Fruit fly (Drosophila melanogaster) whole organism, embryonic: ENCODE data around the gene CG15740.

ENCODE experiments used
- Aef1 ChIP-seq: fragments of 200-800 bp; sonication (Bioruptor generic); IDR thresholded peaks from 3 replicates; pipeline ENCODE4 v1.3.6; 2022; ENCODE audit warnings: missing biosample characterization, missing genetic modification characterization
- Bgb ChIP-seq: fragments of 200-800 bp; sonication (Bioruptor generic); IDR thresholded peaks from 2 replicates; pipeline ENCODE4 v1.3.6; 2022; ENCODE audit warnings: missing biosample characterization, missing genetic modification characterization; ENCODE audit not compliant: partially characterized antibody
- CG10274 ChIP-seq: fragments of 200-800 bp; sonication (Bioruptor generic); optimal IDR thresholded peaks from 3 replicates; lab custom pipeline; 2017; ENCODE audit warnings: missing biosample characterization, mild to moderate bottlenecking, missing genetic modification characterization
- CG11085 ChIP-seq: fragments of 200-800 bp; sonication (Bioruptor generic); IDR thresholded peaks from 2 replicates; pipeline ENCODE4 v1.3.6; 2022; ENCODE audit warnings: missing biosample characterization, missing genetic modification characterization
- CG11247 ChIP-seq: fragments of 200-800 bp; sonication (Bioruptor generic); IDR thresholded peaks from 2 replicates; pipeline ENCODE4 v1.3.6; 2022; ENCODE audit warnings: missing biosample characterization, missing genetic modification characterization
- CG12155 ChIP-seq: fragments of 200-800 bp; sonication (Bioruptor generic); optimal IDR thresholded peaks from 3 replicates; lab custom pipeline; 2016; ENCODE audit warnings: missing biosample characterization, missing genetic modification characterization
- CG13287 ChIP-seq: fragments of 200-800 bp; sonication (Bioruptor generic); IDR thresholded peaks from 2 replicates; pipeline ENCODE4 v1.3.6; 2022; ENCODE audit warnings: missing biosample characterization, missing genetic modification characterization; ENCODE audit not compliant: partially characterized antibody
- CG14860 ChIP-seq: fragments of 200-800 bp; sonication (Bioruptor generic); IDR thresholded peaks from 3 replicates; pipeline ENCODE4 v1.3.6; 2022; ENCODE audit warnings: missing biosample characterization, missing genetic modification characterization; ENCODE audit not compliant: partially characterized antibody
- CG1647 ChIP-seq: fragments of 200-800 bp; sonication (Bioruptor generic); optimal IDR thresholded peaks from 3 replicates; lab custom pipeline; 2016; ENCODE audit warnings: missing biosample characterization, missing genetic modification characterization
- CG17568 ChIP-seq: fragments of 200-800 bp; sonication (Bioruptor generic); optimal IDR thresholded peaks from 2 replicates; lab custom pipeline; 2018; ENCODE audit warnings: missing biosample characterization, mild to moderate bottlenecking, missing genetic modification characterization, moderate library complexity
- CG1792 ChIP-seq: fragments of 200-800 bp; sonication (Bioruptor generic); optimal IDR thresholded peaks from 2 replicates; lab custom pipeline; 2016; ENCODE audit warnings: missing biosample characterization, missing genetic modification characterization
- CG2116 ChIP-seq: fragments of 200-800 bp; sonication (Bioruptor generic); optimal IDR thresholded peaks from 3 replicates; lab custom pipeline; 2018; ENCODE audit warnings: missing biosample characterization, mild to moderate bottlenecking, missing genetic modification characterization
- CG2678 ChIP-seq: fragments of 200-800 bp; sonication (Bioruptor generic); optimal IDR thresholded peaks from 3 replicates; lab custom pipeline; 2019; ENCODE audit warnings: missing biosample characterization, mild to moderate bottlenecking, missing genetic modification characterization, moderate library complexity
- CG31365 ChIP-seq: fragments of 200-800 bp; sonication (Bioruptor generic); optimal IDR thresholded peaks from 2 replicates; lab custom pipeline; 2018; ENCODE audit warnings: missing biosample characterization, mild to moderate bottlenecking, missing genetic modification characterization
- CG32767 ChIP-seq: fragments of 200-800 bp; sonication (Bioruptor generic); IDR thresholded peaks from 2 replicates; pipeline ENCODE4 v1.3.6; 2022; ENCODE audit warnings: missing biosample characterization, missing genetic modification characterization
- CG34376 ChIP-seq: fragments of 200-800 bp; sonication (Bioruptor generic); optimal IDR thresholded peaks from 2 replicates; lab custom pipeline; 2018; ENCODE audit warnings: missing biosample characterization, mild to moderate bottlenecking, missing genetic modification characterization
- CG3847 ChIP-seq: fragments of 200-800 bp; sonication (Bioruptor generic); IDR thresholded peaks from 2 replicates; pipeline ENCODE4 v1.3.6; 2022; ENCODE audit warnings: missing biosample characterization, missing genetic modification characterization
- CG9727 ChIP-seq: fragments of 200-800 bp; sonication (Bioruptor generic); optimal IDR thresholded peaks from 3 replicates; lab custom pipeline; 2017; ENCODE audit warnings: missing biosample characterization, mild to moderate bottlenecking, missing genetic modification characterization
- D19A ChIP-seq: fragments of 200-800 bp; optimal IDR thresholded peaks from 3 replicates; lab custom pipeline; 2019; ENCODE audit warnings: missing biosample characterization, mild to moderate bottlenecking, missing genetic modification characterization, moderate library complexity
- Dfd ChIP-seq, 2 experiments: fragments of >200 bp; optimal IDR thresholded peaks; 2 replicates each; lab custom pipeline; 2017; ENCODE audit warnings: missing biosample characterization in 2 of 2, missing genetic modification characterization in 2 of 2
- Dip2 ChIP-seq: fragments of 200-800 bp; sonication (Bioruptor generic); IDR thresholded peaks from 2 replicates; pipeline ENCODE4 v1.3.6; 2022; ENCODE audit warnings: missing biosample characterization, missing genetic modification characterization
- Doc3 ChIP-seq: fragments of 200-800 bp; sonication (Bioruptor generic); IDR thresholded peaks from 3 replicates; pipeline ENCODE4 v1.3.6; 2022; ENCODE audit warnings: missing biosample characterization, missing genetic modification characterization; ENCODE audit not compliant: partially characterized antibody
- Drgx ChIP-seq: fragments of 200-800 bp; sonication (Bioruptor generic); IDR thresholded peaks from 2 replicates; pipeline ENCODE4 v1.3.6; 2022; ENCODE audit warnings: missing biosample characterization, missing genetic modification characterization
- Ets65A ChIP-seq: fragments of 200-800 bp; sonication (Bioruptor generic); peaks from one replicate; lab custom pipeline; 2016; ENCODE audit warnings: missing biosample characterization, missing genetic modification characterization
- Lim3 ChIP-seq: fragments of 200-800 bp; sonication (Bioruptor generic); IDR thresholded peaks from 2 replicates; pipeline ENCODE4 v1.3.6; 2022; ENCODE audit warnings: missing biosample characterization, missing genetic modification characterization
- MBD-R2 ChIP-seq: fragments of 200-800 bp; sonication (Bioruptor generic); IDR thresholded peaks from 2 replicates; pipeline ENCODE4 v1.3.6; 2022; ENCODE audit warnings: missing biosample characterization, missing genetic modification characterization
- Med ChIP-seq: fragments of 200-800 bp; sonication (Bioruptor generic); peaks from one replicate; lab custom pipeline; 2016; ENCODE audit warnings: missing biosample characterization, missing genetic modification characterization, mild to moderate bottlenecking, inconsistent platforms, moderate library complexity
- Opbp ChIP-seq: fragments of 200-800 bp; sonication (Bioruptor generic); IDR thresholded peaks from 3 replicates; pipeline ENCODE4 v1.3.6; 2022; ENCODE audit warnings: missing biosample characterization, missing genetic modification characterization; ENCODE audit not compliant: partially characterized antibody
- Sin3A ChIP-seq: fragments of >200 bp; optimal IDR thresholded peaks from 2 replicates; lab custom pipeline; 2018
- Tbp ChIP-seq: fragments of >200 bp; optimal IDR thresholded peaks from 2 replicates; lab custom pipeline; 2018; ENCODE audit warnings: missing biosample characterization, missing genetic modification characterization
- Xbp1 ChIP-seq: fragments of 200-800 bp; sonication (Bioruptor generic); optimal IDR thresholded peaks from 3 replicates; lab custom pipeline; 2016; ENCODE audit warnings: missing biosample characterization, mild to moderate bottlenecking, missing genetic modification characterization
- cad ChIP-seq: fragments of >200 bp; optimal IDR thresholded peaks from 2 replicates; lab custom pipeline; 2017; ENCODE audit warnings: missing biosample characterization, missing genetic modification characterization
- croc ChIP-seq: fragments of 200-800 bp; sonication (Bioruptor generic); conservative IDR thresholded peaks from 3 replicates; pipeline ENCODE4 v1.3.6; 2022; ENCODE audit warnings: missing biosample characterization, missing genetic modification characterization
- da ChIP-seq: fragments of 200-800 bp; sonication (Bioruptor generic); optimal IDR thresholded peaks from 2 replicates; lab custom pipeline; 2016; ENCODE audit warnings: missing biosample characterization, missing genetic modification characterization
- danr ChIP-seq: fragments of 200-800 bp; sonication (Bioruptor generic); IDR thresholded peaks from 2 replicates; pipeline ENCODE4 v1.3.6; 2022; ENCODE audit warnings: missing biosample characterization, missing genetic modification characterization
- dysf ChIP-seq: fragments of 200-800 bp; sonication (Bioruptor generic); IDR thresholded peaks from 3 replicates; pipeline ENCODE4 v1.3.6; 2022; ENCODE audit warnings: missing biosample characterization, missing genetic modification characterization
- fru ChIP-seq: fragments of >200 bp; optimal IDR thresholded peaks from 2 replicates; lab custom pipeline; 2017
- hkb ChIP-seq, 2 experiments: fragments of 200-800 bp in 1 of 2; fragments of >200 bp in 1 of 2; sonication (Bioruptor generic) in 1 of 2; IDR thresholded peaks in 1 of 2; optimal IDR thresholded peaks in 1 of 2; 2 replicates each; pipeline versions ENCODE4 v1.3.6 to Lab custom; 2017 to 2022; ENCODE audit warnings: missing biosample characterization in 1 of 2, missing genetic modification characterization in 1 of 2
- ind ChIP-seq: fragments of 200-800 bp; sonication (Bioruptor generic); optimal IDR thresholded peaks from 3 replicates; lab custom pipeline; 2016; ENCODE audit warnings: missing biosample characterization, missing genetic modification characterization
- jing ChIP-seq: fragments of 200-800 bp; sonication (Bioruptor generic); optimal IDR thresholded peaks from 2 replicates; lab custom pipeline; 2018; ENCODE audit warnings: missing biosample characterization, mild to moderate bottlenecking, missing genetic modification characterization
- knrl ChIP-seq: fragments of 200-800 bp; sonication (Bioruptor generic); IDR thresholded peaks from 3 replicates; pipeline ENCODE4 v1.3.6; 2022; ENCODE audit warnings: missing biosample characterization, missing genetic modification characterization; ENCODE audit not compliant: partially characterized antibody
- lbe ChIP-seq: fragments of 200-800 bp; sonication (Bioruptor generic); optimal IDR thresholded peaks from 2 replicates; lab custom pipeline; 2016; ENCODE audit warnings: missing biosample characterization, mild to moderate bottlenecking, missing genetic modification characterization
- lov ChIP-seq, 2 experiments: fragments of 200-800 bp in 1 of 2; fragments of >200 bp in 1 of 2; sonication (Bioruptor generic) in 1 of 2; IDR thresholded peaks in 1 of 2; optimal IDR thresholded peaks in 1 of 2; 2 replicates in 1 of 2; 3 replicates in 1 of 2; pipeline versions ENCODE4 v1.3.6 to Lab custom; 2017 to 2022; ENCODE audit warnings: missing biosample characterization in 1 of 2, missing genetic modification characterization in 1 of 2
- row ChIP-seq: fragments of 200-800 bp; sonication (Bioruptor generic); IDR thresholded peaks from 3 replicates; pipeline ENCODE4 v1.3.6; 2022; ENCODE audit warnings: missing biosample characterization, missing genetic modification characterization
- sim ChIP-seq: fragments of 200-800 bp; sonication (Bioruptor generic); IDR thresholded peaks from 2 replicates; pipeline ENCODE4 v1.3.6; 2022; ENCODE audit warnings: missing biosample characterization, missing genetic modification characterization
- tgo ChIP-seq: fragments of 200-800 bp; sonication (Bioruptor generic); IDR thresholded peaks from 3 replicates; pipeline ENCODE4 v1.3.6; 2022; ENCODE audit warnings: missing biosample characterization, missing genetic modification characterization
- tup ChIP-seq: fragments of 200-800 bp; sonication (Bioruptor generic); optimal IDR thresholded peaks from 2 replicates; lab custom pipeline; 2016; ENCODE audit warnings: missing biosample characterization, mild to moderate bottlenecking, missing genetic modification characterization, moderate library complexity
- zen2 ChIP-seq: fragments of 200-800 bp; sonication (Bioruptor generic); IDR thresholded peaks from 3 replicates; pipeline ENCODE4 v1.3.6; 2022; ENCODE audit warnings: missing biosample characterization, missing genetic modification characterization; ENCODE audit not compliant: partially characterized antibody
- zfh2 ChIP-seq: fragments of 200-800 bp; sonication (Bioruptor generic); optimal IDR thresholded peaks from 2 replicates; lab custom pipeline; 2016; ENCODE audit warnings: missing biosample characterization, missing genetic modification characterization

The CG15740 gene

dm6 chrX:11818047-11818766 lies 27.7 kb downstream of the CG15740 start (continued):
- peak; percentile 89 for TF ChIP-seq CG3847
- TF ChIP-seq tgo (GFP tag; lab: Robert Waterston, UW) = peak; percentile 96
- peak; percentile 85 for TF ChIP-seq CG31365 (tag; lab: Kevin White, UChicago)
- no peak for TF ChIP-seq lov (optimal IDR thresholded peaks at IDR 0.05; lab: Kevin White, UChicago)
- TF ChIP-seq lov (GFP tag; IDR thresholded peaks at IDR 0.05; lab: Robert Waterston, UW) = peak; percentile 91
- no peak for TF ChIP-seq Opbp (GFP tag; lab: Robert Waterston, UW)
- peak; percentile 88 for TF ChIP-seq sim (GFP tag; lab: Robert Waterston, UW)
- TF ChIP-seq zen2 (GFP tag; lab: Robert Waterston, UW) = no peak
- TF ChIP-seq knrl = peak; percentile 57; the same call in 2 of the 3 replicates
- TF ChIP-seq Xbp1 (GFP tag; lab: Kevin White, UChicago) = peak; percentile 94
- TF ChIP-seq CG12155 (GFP tag; lab: Kevin White, UChicago) = peak; percentile 92
- peak; percentile 76 for TF ChIP-seq CG10274 (GFP tag; lab: Kevin White, UChicago)
- TF ChIP-seq Dip2 (GFP tag; lab: Robert Waterston, UW) = peak; percentile 50; the same call in 1 of the 2 replicates
- TF ChIP-seq CG34376 = peak; percentile 80
- no peak for TF ChIP-seq fru
- peak; percentile 73; the same call in 1 of the 2 replicates for TF ChIP-seq Lim3 (GFP tag; lab: Robert Waterston, UW)
- TF ChIP-seq Ets65A = peak; percentile 99
- no peak for TF ChIP-seq cad
- TF ChIP-seq danr (GFP tag; lab: Robert Waterston, UW) = peak; percentile 92
- TF ChIP-seq tup = peak; percentile 72
- TF ChIP-seq hkb (optimal IDR thresholded peaks at IDR 0.05; lab: Kevin White, UChicago) = no peak
- TF ChIP-seq hkb (GFP tag; IDR thresholded peaks at IDR 0.05; lab: Robert Waterston, UW) = peak; percentile 96
- peak; percentile 52 for TF ChIP-seq Bgb
- peak; percentile 93 for TF ChIP-seq CG9727 (GFP tag; lab: Kevin White, UChicago)
- peak; percentile 61 for TF ChIP-seq CG14860 (GFP tag; lab: Robert Waterston, UW)
- peak; percentile 83 for TF ChIP-seq CG2116 (GFP tag; lab: Kevin White, UChicago)
- TF ChIP-seq CG32767 = peak; percentile 95
- peak; percentile 90 for TF ChIP-seq D19A
- peak; percentile 79 for TF ChIP-seq da (GFP tag; lab: Kevin White, UChicago)
- TF ChIP-seq Tbp (GFP tag; lab: Kevin White, UChicago) = no peak
- peak; percentile 98 for TF ChIP-seq Drgx (GFP tag; lab: Robert Waterston, UW)
- peak; percentile 91 for TF ChIP-seq lbe (GFP tag; lab: Kevin White, UChicago)
- TF ChIP-seq ind = peak; percentile 94
- peak; percentile 84 for TF ChIP-seq CG1792 (GFP tag; lab: Kevin White, UChicago)
- TF ChIP-seq row (GFP tag; lab: Robert Waterston, UW) = peak; percentile 97
- peak; percentile 91 for TF ChIP-seq CG17568 (GFP tag; lab: Kevin White, UChicago)
- TF ChIP-seq CG11247 = peak; percentile 92
- no peak for TF ChIP-seq Dfd (GFP tag; optimal IDR thresholded peaks at IDR 0.05; lab: Kevin White, UChicago)
- peak; percentile 95 for TF ChIP-seq CG2678 (tag; lab: Kevin White, UChicago)
- TF ChIP-seq Doc3 (GFP tag; lab: Robert Waterston, UW) = peak; percentile 37; the same call in 1 of the 3 replicates
- peak; percentile 75 for TF ChIP-seq MBD-R2 (GFP tag; lab: Robert Waterston, UW)
- TF ChIP-seq jing (GFP tag; lab: Kevin White, UChicago) = peak; percentile 88
- peak; percentile 92 for TF ChIP-seq Aef1 (GFP tag; lab: Robert Waterston, UW)
- peak; percentile 94 for TF ChIP-seq dysf (GFP tag; lab: Robert Waterston, UW)
- TF ChIP-seq zfh2 (GFP tag; lab: Kevin White, UChicago) = peak; percentile 87
- TF ChIP-seq CG13287 = peak; percentile 59
- no peak for TF ChIP-seq Sin3A
- TF ChIP-seq CG11085 (GFP tag; lab: Robert Waterston, UW) = peak; percentile 85
- peak; percentile 87 for TF ChIP-seq croc (GFP tag; lab: Robert Waterston, UW)
- peak; percentile 99 for TF ChIP-seq Med (GFP tag; lab: Kevin White, UChicago)
- TF ChIP-seq CG1647 (GFP tag; lab: Kevin White, UChicago) = peak; percentile 88
